Fruit fly (Drosophila melanogaster) whole organism, embryonic: Measurements from ENCODE around the gene Peritrophin-A.
A peak's percentile ranks its signal among the peaks of the same experiment; 100 is the strongest.

ENCODE experiments used
- Blimp-1 ChIP-seq: fragments of 200-800 bp; sonication (Bioruptor generic); optimal IDR thresholded peaks from 3 replicates; lab custom pipeline; 2018; ENCODE audit warnings: missing biosample characterization, missing genetic modification characterization, mild to moderate bottlenecking, moderate library complexity, missing genetic modification reagents
- CG10979 ChIP-seq: fragments of 200-800 bp; sonication (Bioruptor generic); optimal IDR thresholded peaks from 2 replicates; lab custom pipeline; 2018; ENCODE audit warnings: missing biosample characterization, mild to moderate bottlenecking, missing genetic modification characterization, moderate library complexity
- CG11456 ChIP-seq: fragments of 200-800 bp; sonication (Bioruptor generic); IDR thresholded peaks from 3 replicates; pipeline ENCODE4 v1.3.6; 2022; ENCODE audit warnings: missing biosample characterization, missing genetic modification characterization
- CG12659 ChIP-seq: fragments of 200-800 bp; sonication (Bioruptor generic); optimal IDR thresholded peaks from 3 replicates; lab custom pipeline; 2017; ENCODE audit warnings: mild to moderate bottlenecking, missing biosample characterization, missing genetic modification reagents, missing genetic modification characterization
- CG13123 ChIP-seq: fragments of 200-800 bp; sonication (Bioruptor generic); optimal IDR thresholded peaks from 2 replicates; lab custom pipeline; 2016; ENCODE audit warnings: missing biosample characterization, missing genetic modification characterization
- CG14050 ChIP-seq: fragments of 200-800 bp; sonication (Bioruptor generic); IDR thresholded peaks from 3 replicates; pipeline ENCODE4 v1.3.6; 2022; ENCODE audit warnings: missing biosample characterization, missing genetic modification characterization
- CG1529 ChIP-seq: fragments of 200-800 bp; sonication (Bioruptor generic); optimal IDR thresholded peaks from 3 replicates; lab custom pipeline; 2018; ENCODE audit warnings: missing biosample characterization, missing genetic modification characterization
- CG16863 ChIP-seq: fragments of 200-800 bp; sonication (Bioruptor generic); optimal IDR thresholded peaks from 3 replicates; lab custom pipeline; 2016; ENCODE audit warnings: missing biosample characterization, missing genetic modification characterization
- CG17385 ChIP-seq: fragments of 200-800 bp; sonication (Bioruptor generic); optimal IDR thresholded peaks from 3 replicates; lab custom pipeline; 2018; ENCODE audit warnings: missing biosample characterization, mild to moderate bottlenecking, missing genetic modification characterization
- CG18476 ChIP-seq: fragments of 200-800 bp; sonication (Bioruptor generic); optimal IDR thresholded peaks from 2 replicates; lab custom pipeline; 2016; ENCODE audit warnings: missing biosample characterization, mild to moderate bottlenecking, missing genetic modification characterization
- CG31441 ChIP-seq: fragments of 200-800 bp; sonication (Bioruptor generic); IDR thresholded peaks from 2 replicates; pipeline ENCODE4 v1.3.6; 2022; ENCODE audit warnings: missing biosample characterization, missing genetic modification characterization
- CG32767 ChIP-seq: fragments of 200-800 bp; sonication (Bioruptor generic); IDR thresholded peaks from 2 replicates; pipeline ENCODE4 v1.3.6; 2022; ENCODE audit warnings: missing biosample characterization, missing genetic modification characterization
- CG33557 ChIP-seq: fragments of 200-800 bp; sonication (Bioruptor generic); optimal IDR thresholded peaks from 2 replicates; lab custom pipeline; 2019; ENCODE audit warnings: missing biosample characterization, mild to moderate bottlenecking, missing genetic modification characterization, moderate library complexity
- CG5245 ChIP-seq: fragments of 200-800 bp; sonication (Bioruptor generic); optimal IDR thresholded peaks from 3 replicates; lab custom pipeline; 2016; ENCODE audit warnings: missing biosample characterization, missing genetic modification characterization
- CG8290 ChIP-seq, 3 experiments: fragments of 200-800 bp; sonication (Bioruptor generic); optimal IDR thresholded peaks; 2 replicates each; lab custom pipeline; 2016 to 2019; ENCODE audit warnings: missing biosample characterization in 3 of 3, missing genetic modification characterization in 3 of 3, mild to moderate bottlenecking in 2 of 3, moderate library complexity in 1 of 3
- CTCF ChIP-seq: fragments of 200-800 bp; sonication (Bioruptor generic); optimal IDR thresholded peaks from 2 replicates; lab custom pipeline; 2017; ENCODE audit warnings: missing biosample characterization, mild to moderate bottlenecking, missing genetic modification characterization, moderate library complexity
- Camta ChIP-seq: fragments of 200-800 bp; sonication (Bioruptor generic); optimal IDR thresholded peaks from 2 replicates; lab custom pipeline; 2016; ENCODE audit warnings: missing biosample characterization, missing genetic modification characterization
- D19A ChIP-seq: fragments of 200-800 bp; optimal IDR thresholded peaks from 3 replicates; lab custom pipeline; 2019; ENCODE audit warnings: missing biosample characterization, mild to moderate bottlenecking, missing genetic modification characterization, moderate library complexity
- Dad ChIP-seq: fragments of 200-800 bp; sonication (Bioruptor generic); optimal IDR thresholded peaks from 3 replicates; lab custom pipeline; 2016; ENCODE audit warnings: missing biosample characterization, missing genetic modification characterization
- Dip2 ChIP-seq: fragments of 200-800 bp; sonication (Bioruptor generic); IDR thresholded peaks from 2 replicates; pipeline ENCODE4 v1.3.6; 2022; ENCODE audit warnings: missing biosample characterization, missing genetic modification characterization
- E2f2 ChIP-seq: fragments of 200-800 bp; sonication (Bioruptor generic); IDR thresholded peaks from 2 replicates; pipeline ENCODE4 v1.3.6; 2022; ENCODE audit warnings: missing biosample characterization, missing genetic modification characterization
- Ets65A ChIP-seq: fragments of 200-800 bp; sonication (Bioruptor generic); peaks from one replicate; lab custom pipeline; 2016; ENCODE audit warnings: missing biosample characterization, missing genetic modification characterization
- Fer2 ChIP-seq: fragments of 200-800 bp; sonication (Bioruptor generic); optimal IDR thresholded peaks from 2 replicates; lab custom pipeline; 2018; ENCODE audit warnings: missing biosample characterization, mild to moderate bottlenecking, missing genetic modification characterization, moderate library complexity
- Hey ChIP-seq: fragments of 200-800 bp; sonication (Bioruptor generic); optimal IDR thresholded peaks from 3 replicates; lab custom pipeline; 2018; ENCODE audit warnings: missing biosample characterization, mild to moderate bottlenecking, missing genetic modification characterization
- Lpt ChIP-seq: fragments of >200 bp; optimal IDR thresholded peaks from 2 replicates; lab custom pipeline; 2018; ENCODE audit warnings: missing biosample characterization, missing genetic modification characterization
- Myb ChIP-seq: fragments of 200-800 bp; sonication (Bioruptor generic); optimal IDR thresholded peaks from 2 replicates; lab custom pipeline; 2016; ENCODE audit warnings: missing biosample characterization, missing genetic modification characterization
- Sry-δ ChIP-seq: fragments of 200-800 bp; sonication (Bioruptor generic); optimal IDR thresholded peaks from 2 replicates; lab custom pipeline; 2016; ENCODE audit warnings: missing biosample characterization, missing genetic modification characterization
- Vsx1 ChIP-seq: fragments of 200-800 bp; sonication (Bioruptor generic); optimal IDR thresholded peaks from 2 replicates; lab custom pipeline; 2017; ENCODE audit warnings: missing biosample characterization, mild to moderate bottlenecking, missing genetic modification characterization, missing genetic modification reagents
- abd-A ChIP-seq: fragments of 200-800 bp; sonication (Bioruptor generic); optimal IDR thresholded peaks from 3 replicates; lab custom pipeline; 2019; ENCODE audit warnings: missing biosample characterization, mild to moderate bottlenecking, missing genetic modification characterization, moderate library complexity
- bcd ChIP-seq: fragments of 200-800 bp; sonication (Bioruptor generic); optimal IDR thresholded peaks from 2 replicates; lab custom pipeline; 2017; ENCODE audit warnings: missing biosample characterization, mild to moderate bottlenecking, missing genetic modification characterization
- cad ChIP-seq: fragments of >200 bp; optimal IDR thresholded peaks from 2 replicates; lab custom pipeline; 2017; ENCODE audit warnings: missing biosample characterization, missing genetic modification characterization
- cg ChIP-seq: fragments of 200-800 bp; sonication (Bioruptor generic); optimal IDR thresholded peaks from 3 replicates; lab custom pipeline; 2019; ENCODE audit warnings: missing biosample characterization, mild to moderate bottlenecking, missing genetic modification characterization, moderate library complexity
- da ChIP-seq: fragments of 200-800 bp; sonication (Bioruptor generic); optimal IDR thresholded peaks from 2 replicates; lab custom pipeline; 2016; ENCODE audit warnings: missing biosample characterization, missing genetic modification characterization
- dimm ChIP-seq: fragments of 200-800 bp; sonication (Bioruptor generic); IDR thresholded peaks from 2 replicates; pipeline ENCODE4 v1.3.6; 2022; ENCODE audit warnings: missing biosample characterization, missing genetic modification characterization
- gcm ChIP-seq: fragments of 200-800 bp; sonication (Bioruptor generic); optimal IDR thresholded peaks from 2 replicates; lab custom pipeline; 2019; ENCODE audit warnings: missing biosample characterization, mild to moderate bottlenecking, missing genetic modification characterization, moderate library complexity
- lmd ChIP-seq: fragments of 200-800 bp; sonication (Bioruptor generic); IDR thresholded peaks from 2 replicates; pipeline ENCODE4 v1.3.6; 2022; ENCODE audit warnings: missing biosample characterization, missing genetic modification characterization
- nmo ChIP-seq: fragments of 200-800 bp; sonication (Bioruptor generic); optimal IDR thresholded peaks from 2 replicates; lab custom pipeline; 2018; ENCODE audit warnings: missing biosample characterization, mild to moderate bottlenecking, missing genetic modification characterization, moderate library complexity
- onecut ChIP-seq: fragments of 200-800 bp; sonication (Bioruptor generic); IDR thresholded peaks from 2 replicates; pipeline ENCODE4 v1.3.6; 2022; ENCODE audit warnings: missing biosample characterization, missing genetic modification characterization
- pb ChIP-seq: fragments of 200-800 bp; sonication (Bioruptor generic); optimal IDR thresholded peaks from 3 replicates; lab custom pipeline; 2016; ENCODE audit warnings: missing biosample characterization, missing genetic modification characterization
- phol ChIP-seq: fragments of 200-800 bp; sonication (Bioruptor generic); optimal IDR thresholded peaks from 3 replicates; lab custom pipeline; 2018; ENCODE audit warnings: missing biosample characterization, mild to moderate bottlenecking, missing genetic modification characterization, moderate library complexity
- repo ChIP-seq: fragments of 200-800 bp; sonication (Bioruptor generic); optimal IDR thresholded peaks from 2 replicates; lab custom pipeline; 2016; ENCODE audit warnings: missing biosample characterization, missing genetic modification characterization
- row ChIP-seq: fragments of 200-800 bp; sonication (Bioruptor generic); IDR thresholded peaks from 3 replicates; pipeline ENCODE4 v1.3.6; 2022; ENCODE audit warnings: missing biosample characterization, missing genetic modification characterization
- stc ChIP-seq: fragments of 200-800 bp; sonication (Bioruptor generic); IDR thresholded peaks from 2 replicates; pipeline ENCODE4 v1.3.6; 2022; ENCODE audit warnings: missing biosample characterization, missing genetic modification characterization
- unc-4 ChIP-seq: fragments of 200-800 bp; sonication (Bioruptor generic); IDR thresholded peaks from 2 replicates; pipeline ENCODE4 v1.3.6; 2022; ENCODE audit warnings: missing biosample characterization, missing genetic modification characterization; ENCODE audit not compliant: partially characterized antibody
- vvl ChIP-seq: fragments of 200-800 bp; sonication (Bioruptor generic); IDR thresholded peaks from 2 replicates; pipeline ENCODE4 v1.3.6; 2022; ENCODE audit warnings: missing biosample characterization, missing genetic modification characterization
- yki ChIP-seq: fragments of >200 bp; optimal IDR thresholded peaks from 3 replicates; lab custom pipeline; 2018
- z ChIP-seq: fragments of 200-800 bp; sonication (Bioruptor generic); IDR thresholded peaks from 3 replicates; pipeline ENCODE4 v1.3.6; 2022; ENCODE audit warnings: missing biosample characterization, missing genetic modification characterization

Peritrophin-A gene

dm6 chrX:20238736-20239607 lies 5.5 kb upstream of the Peritrophin-A start (continued):
- TF ChIP-seq phol (tag; lab: Kevin White, UChicago) (no peak), abd-A (tag; lab: Kevin White, UChicago) (no peak), CG16863 (GFP tag; lab: Kevin White, UChicago) (no peak), Ets65A (GFP tag; lab: Kevin White, UChicago) (peak; percentile 20), Hey (tag; lab: Kevin White, UChicago) (no peak), lmd (GFP tag; lab: Robert Waterston, UW) (0 out of 2 replicates have a peak, but pooled peaks have one; percentile 9), stc (no peak), Vsx1 (no peak), bcd (GFP tag; lab: Kevin White, UChicago) (no peak), Blimp-1 (GFP tag; lab: Kevin White, UChicago) (no peak), D19A (tag; lab: Kevin White, UChicago) (peak; percentile 38), Dip2 (peak; percentile 70), CG17385 (no peak), CG5245 (no peak), CG12659 (no peak), Camta (GFP tag; lab: Kevin White, UChicago) (no peak), cg (GFP tag; lab: Kevin White, UChicago) (peak; percentile 13), pb (no peak), onecut (GFP tag; lab: Robert Waterston, UW) (0 out of 2 replicates have a peak, but pooled peaks have one; percentile 11), CG11456 (no peak), Sry-δ (GFP tag; lab: Kevin White, UChicago) (no peak), CG10979 (tag; lab: Kevin White, UChicago) (peak; percentile 85), CG18476 (no peak), vvl (GFP tag; lab: Robert Waterston, UW) (peak; percentile 62; the same call in 1 of the 2 replicates), CG1529 (no peak), CG33557 (GFP tag; lab: Kevin White, UChicago) (no peak), CG32767 (GFP tag; lab: Robert Waterston, UW) (no peak), Lpt (GFP tag; lab: Kevin White, UChicago) (no peak), z (no peak), CG8290 (GFP tag; optimal IDR thresholded peaks at IDR 0.05; lab: Kevin White, UChicago) (no peak), CG8290 (tag; optimal IDR thresholded peaks at IDR 0.05; lab: Kevin White, UChicago) (no peak), unc-4 (GFP tag; lab: Robert Waterston, UW) (no peak), yki (lab: Kevin White, UChicago) (no peak), gcm (GFP tag; lab: Kevin White, UChicago) (no peak), dimm (GFP tag; lab: Robert Waterston, UW) (no peak), nmo (GFP tag; lab: Kevin White, UChicago) (no peak), da (no peak), E2f2 (GFP tag; lab: Robert Waterston, UW) (no peak), CTCF (GFP tag; lab: Kevin White, UChicago) (peak; percentile 86), cad (GFP tag; lab: Kevin White, UChicago) (no peak), CG31441 (GFP tag; lab: Robert Waterston, UW) (no peak), CG14050 (GFP tag; lab: Robert Waterston, UW) (no peak), Myb (GFP tag; lab: Kevin White, UChicago) (no peak), Fer2 (tag; lab: Kevin White, UChicago) (no peak), CG13123 (GFP tag; lab: Kevin White, UChicago) (no peak), repo (GFP tag; lab: Kevin White, UChicago) (no peak), row (GFP tag; lab: Robert Waterston, UW) (peak; percentile 20; the same call in 1 of the 3 replicates), Dad (GFP tag; lab: Kevin White, UChicago) (no peak)
